Fruit fly (Drosophila melanogaster): ENCODE data around the gene CG6180.

DNA sequence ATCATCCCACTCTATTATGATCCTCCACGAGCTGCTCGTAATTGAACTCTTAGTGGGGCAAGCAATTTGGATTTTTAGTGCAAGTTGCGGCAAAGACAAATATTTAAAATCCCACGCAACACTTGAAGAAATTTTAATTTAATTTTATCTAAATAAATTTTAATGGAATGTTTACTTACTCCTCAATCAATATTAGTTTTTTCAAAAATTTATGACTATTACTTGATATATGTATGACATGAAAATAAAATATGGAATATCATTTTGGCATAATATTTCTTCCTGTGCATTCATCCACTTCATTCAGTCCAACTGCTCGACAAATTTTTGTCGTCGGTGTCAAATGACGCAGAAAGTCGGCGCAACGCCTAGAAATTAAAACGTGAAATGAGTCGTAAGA lies 42.6 kb downstream of the CG6180 start:
- TF ChIP-seq EcR (GFP tag; optimal IDR thresholded peaks at IDR 0.05), result no peak
- no peak for TF ChIP-seq D1 (tag; optimal IDR thresholded peaks at IDR 0.05)
- no peak for TF ChIP-seq CG13204 (GFP tag; optimal IDR thresholded peaks at IDR 0.05)
- TF ChIP-seq CG8159 (tag; optimal IDR thresholded peaks at IDR 0.05), result no peak
- TF ChIP-seq CG4496 (GFP tag; IDR thresholded peaks at IDR 0.05), result no peak
- TF ChIP-seq CG34367 (tag; optimal IDR thresholded peaks at IDR 0.05), result no peak
- no peak for TF ChIP-seq CG17806 (tag; optimal IDR thresholded peaks at IDR 0.05)
- no peak for TF ChIP-seq fd96Ca (GFP tag; IDR thresholded peaks at IDR 0.05)
- no peak for TF ChIP-seq Ets98B (GFP tag; IDR thresholded peaks at IDR 0.05)

Measured in whole organism, pupa.